Fruit fly (Drosophila melanogaster) whole organism, pupa: ENCODE data around the gene CG7120.

ENCODE experiments used
- CG10348 ChIP-seq: fragments of 200-800 bp; sonication (Bioruptor generic); IDR thresholded peaks from 2 replicates; pipeline ENCODE4 v1.3.6; 2022; ENCODE audit warnings: missing biosample characterization, missing genetic modification characterization
- CG12605 ChIP-seq: fragments of 200-800 bp; sonication (Bioruptor generic); IDR thresholded peaks from 2 replicates; pipeline ENCODE4 v1.3.6; 2022; ENCODE audit warnings: missing biosample characterization, missing genetic modification characterization
- CG13204 ChIP-seq: fragments of 200-800 bp; sonication (Bioruptor generic); optimal IDR thresholded peaks from 2 replicates; lab custom pipeline; 2018; ENCODE audit warnings: missing biosample characterization, mild to moderate bottlenecking, missing genetic modification characterization, moderate library complexity
- CG14655 ChIP-seq: fragments of 200-800 bp; sonication (Bioruptor generic); optimal IDR thresholded peaks from 3 replicates; lab custom pipeline; 2017; ENCODE audit warnings: mild to moderate bottlenecking, missing biosample characterization, missing genetic modification reagents, missing genetic modification characterization
- CG15710 ChIP-seq: fragments of 200-800 bp; sonication (Bioruptor generic); optimal IDR thresholded peaks from 2 replicates; lab custom pipeline; 2018; ENCODE audit warnings: missing biosample characterization, mild to moderate bottlenecking, missing genetic modification characterization, moderate library complexity
- CG17806 ChIP-seq: fragments of 200-800 bp; sonication (Bioruptor generic); optimal IDR thresholded peaks from 2 replicates; lab custom pipeline; 2018; ENCODE audit warnings: missing biosample characterization, mild to moderate bottlenecking, missing genetic modification characterization, moderate library complexity
- CG32121 ChIP-seq: fragments of 200-800 bp; sonication (Bioruptor generic); IDR thresholded peaks from 2 replicates; pipeline ENCODE4 v1.3.6; 2022; ENCODE audit warnings: missing biosample characterization, missing genetic modification characterization
- CG34367 ChIP-seq: fragments of 200-800 bp; sonication (Bioruptor generic); optimal IDR thresholded peaks from 2 replicates; lab custom pipeline; 2018; ENCODE audit warnings: missing biosample characterization, mild to moderate bottlenecking, missing genetic modification characterization
- CG4496 ChIP-seq: fragments of 200-800 bp; sonication (Bioruptor generic); IDR thresholded peaks from 3 replicates; pipeline ENCODE4 v1.3.6; 2022; ENCODE audit warnings: missing biosample characterization, missing genetic modification characterization
- CG8159 ChIP-seq: fragments of 200-800 bp; sonication (Bioruptor generic); optimal IDR thresholded peaks from 3 replicates; lab custom pipeline; 2018; ENCODE audit warnings: missing biosample characterization, mild to moderate bottlenecking, missing genetic modification characterization, moderate library complexity
- CG8301 ChIP-seq: fragments of 200-800 bp; sonication (Bioruptor generic); optimal IDR thresholded peaks from 2 replicates; lab custom pipeline; 2018; ENCODE audit warnings: missing biosample characterization, mild to moderate bottlenecking, missing genetic modification characterization
- CG9948 ChIP-seq: fragments of 200-800 bp; sonication (Bioruptor generic); optimal IDR thresholded peaks from 2 replicates; lab custom pipeline; 2018; ENCODE audit warnings: missing biosample characterization, mild to moderate bottlenecking, missing genetic modification characterization, moderate library complexity
- D1 ChIP-seq: fragments of 200-800 bp; sonication (Bioruptor generic); optimal IDR thresholded peaks from 2 replicates; lab custom pipeline; 2018; ENCODE audit warnings: missing biosample characterization, mild to moderate bottlenecking, missing genetic modification characterization, moderate library complexity
- EcR ChIP-seq: fragments of 200-800 bp; sonication (Bioruptor generic); optimal IDR thresholded peaks from 3 replicates; lab custom pipeline; 2019; ENCODE audit warnings: missing biosample characterization, missing genetic modification characterization, mild to moderate bottlenecking, moderate library complexity, missing genetic modification reagents
- Ets98B ChIP-seq: fragments of 200-800 bp; sonication (Bioruptor generic); IDR thresholded peaks from 2 replicates; pipeline ENCODE4 v1.3.6; 2022; ENCODE audit warnings: missing biosample characterization, missing genetic modification characterization
- Pif1A ChIP-seq: fragments of 200-800 bp; sonication (Bioruptor generic); optimal IDR thresholded peaks from 3 replicates; lab custom pipeline; 2016; ENCODE audit warnings: missing biosample characterization, missing genetic modification characterization
- Pif1B ChIP-seq: fragments of 200-800 bp; sonication (Bioruptor generic); optimal IDR thresholded peaks from 3 replicates; lab custom pipeline; 2016; ENCODE audit warnings: missing biosample characterization, missing genetic modification characterization
- Snoo ChIP-seq: fragments of 200-800 bp; sonication (Bioruptor generic); optimal IDR thresholded peaks from 3 replicates; lab custom pipeline; 2017; ENCODE audit warnings: missing biosample characterization, mild to moderate bottlenecking, missing genetic modification characterization, inconsistent platforms
- fd96Ca ChIP-seq: fragments of 200-800 bp; sonication (Bioruptor generic); IDR thresholded peaks from 3 replicates; pipeline ENCODE4 v1.3.6; 2022; ENCODE audit warnings: missing biosample characterization, missing genetic modification characterization
- gl ChIP-seq: fragments of 200-800 bp; sonication (Bioruptor generic); optimal IDR thresholded peaks from 2 replicates; lab custom pipeline; 2018; ENCODE audit warnings: missing biosample characterization, mild to moderate bottlenecking, missing genetic modification characterization
- rn ChIP-seq: fragments of 200-800 bp; sonication (Bioruptor generic); IDR thresholded peaks from 2 replicates; pipeline ENCODE4 v1.3.6; 2022; ENCODE audit warnings: missing biosample characterization, missing genetic modification characterization

The CG7120 gene

dm6 chr3L:8385055-8385454 is 10.7 kb upstream of the CG7120 start:
- TF ChIP-seq CG8301 (tag; lab: Kevin White, UChicago): peak; percentile 91
- TF ChIP-seq CG12605: peak; percentile 63; the same call in 1 of the 2 replicates
- TF ChIP-seq fd96Ca (GFP tag; lab: Robert Waterston, UW): peak; percentile 79
- TF ChIP-seq Pif1A (GFP tag; lab: Kevin White, UChicago): peak; percentile 86
- TF ChIP-seq CG15710: peak; percentile 86
- TF ChIP-seq CG4496 (GFP tag; lab: Robert Waterston, UW): peak; percentile 41; the same call in 2 of the 3 replicates
- peak; percentile 86 for TF ChIP-seq CG9948 (tag; lab: Kevin White, UChicago)
- peak; percentile 93 for TF ChIP-seq CG14655 (GFP tag; lab: Kevin White, UChicago)
- peak; percentile 90 for TF ChIP-seq CG8159 (tag; lab: Kevin White, UChicago)
- TF ChIP-seq gl (tag; lab: Kevin White, UChicago): peak; percentile 44
- no peak for TF ChIP-seq rn (GFP tag; lab: Robert Waterston, UW)
- TF ChIP-seq CG32121 (GFP tag; lab: Robert Waterston, UW): peak; percentile 13; the same call in 1 of the 2 replicates
- peak; percentile 85 for TF ChIP-seq Pif1B (GFP tag; lab: Kevin White, UChicago)
- peak; percentile 79 for TF ChIP-seq CG17806 (tag; lab: Kevin White, UChicago)
- peak; percentile 81 for TF ChIP-seq CG34367 (tag; lab: Kevin White, UChicago)
- peak; percentile 54 for TF ChIP-seq CG13204
- TF ChIP-seq Ets98B: peak; percentile 64
- TF ChIP-seq CG10348 (GFP tag; lab: Robert Waterston, UW): no peak
- TF ChIP-seq D1 (tag; lab: Kevin White, UChicago): peak; percentile 69
- TF ChIP-seq EcR (GFP tag; lab: Kevin White, UChicago): no peak
- peak; percentile 67 for TF ChIP-seq Snoo (tag; lab: Kevin White, UChicago)

dm6 chr3L:8391240-8391639 is 4.6 kb upstream of the CG7120 start, which contains the start of gene Jon66Ci:
TSS of gene Jon66Ci (plus strand) at chr3L:8391540.
- no peak for TF ChIP-seq CG34367 (tag; lab: Kevin White, UChicago)
- TF ChIP-seq rn (GFP tag; lab: Robert Waterston, UW): no peak
- no peak for TF ChIP-seq Pif1A (GFP tag; lab: Kevin White, UChicago)
- no peak for TF ChIP-seq fd96Ca (GFP tag; lab: Robert Waterston, UW)
- no peak for TF ChIP-seq CG9948 (tag; lab: Kevin White, UChicago)
- no peak for TF ChIP-seq EcR (GFP tag; lab: Kevin White, UChicago)
- no peak for TF ChIP-seq Ets98B
- TF ChIP-seq CG10348 (GFP tag; lab: Robert Waterston, UW): no peak
- no peak for TF ChIP-seq Snoo (tag; lab: Kevin White, UChicago)

dm6 chr3L:8393549-8393948 is 2.3 kb upstream of the CG7120 start, which contains the start of gene Jon66Cii:
TSS of gene Jon66Cii (minus strand) at chr3L:8393649.
- TF ChIP-seq EcR (GFP tag; lab: Kevin White, UChicago): no peak
- no peak for TF ChIP-seq CG34367 (tag; lab: Kevin White, UChicago)
- TF ChIP-seq CG14655 (GFP tag; lab: Kevin White, UChicago): no peak
- no peak for TF ChIP-seq CG8301 (tag; lab: Kevin White, UChicago)
- TF ChIP-seq CG32121 (GFP tag; lab: Robert Waterston, UW): no peak
- TF ChIP-seq Pif1B (GFP tag; lab: Kevin White, UChicago): no peak
- no peak for TF ChIP-seq Ets98B
- no peak for TF ChIP-seq Pif1A (GFP tag; lab: Kevin White, UChicago)
- TF ChIP-seq rn (GFP tag; lab: Robert Waterston, UW): no peak
- no peak for TF ChIP-seq CG4496 (GFP tag; lab: Robert Waterston, UW)
- no peak for TF ChIP-seq CG13204
- TF ChIP-seq CG9948 (tag; lab: Kevin White, UChicago): no peak
- TF ChIP-seq, all 21 proteins: peak for 0

DNA sequence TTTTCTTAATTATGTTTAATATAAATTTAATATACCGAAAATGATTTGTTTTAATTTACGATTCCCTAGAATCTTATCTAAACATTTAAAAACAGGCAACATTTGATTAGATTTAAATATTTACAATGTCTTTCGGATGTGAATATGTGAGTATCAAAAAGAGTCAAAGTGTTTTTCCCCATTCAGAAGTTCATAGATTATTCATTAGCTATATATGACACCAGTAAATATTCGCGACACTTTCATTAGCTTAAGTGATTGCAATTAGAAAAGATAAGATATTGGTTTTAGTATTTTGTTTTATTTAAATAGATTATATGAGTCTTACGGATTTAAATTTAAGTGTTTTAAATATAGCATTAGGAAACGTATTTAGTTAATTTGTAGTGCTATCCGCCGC is 1.7 kb upstream of the CG7120 start:
- no peak for TF ChIP-seq Ets98B
- no peak for TF ChIP-seq CG10348 (GFP tag; lab: Robert Waterston, UW)
- TF ChIP-seq rn (GFP tag; lab: Robert Waterston, UW): no peak
- TF ChIP-seq CG13204: no peak
- no peak for TF ChIP-seq fd96Ca (GFP tag; lab: Robert Waterston, UW)
- TF ChIP-seq CG14655 (GFP tag; lab: Kevin White, UChicago): no peak
- no peak for TF ChIP-seq Pif1B (GFP tag; lab: Kevin White, UChicago)
- TF ChIP-seq CG4496 (GFP tag; lab: Robert Waterston, UW): no peak
- TF ChIP-seq gl (tag; lab: Kevin White, UChicago): no peak
- no peak for TF ChIP-seq CG34367 (tag; lab: Kevin White, UChicago)
- no peak for TF ChIP-seq Pif1A (GFP tag; lab: Kevin White, UChicago)
- TF ChIP-seq CG8159 (tag; lab: Kevin White, UChicago): no peak
- TF ChIP-seq CG17806 (tag; lab: Kevin White, UChicago): no peak
- TF ChIP-seq Snoo (tag; lab: Kevin White, UChicago): no peak
- no peak for TF ChIP-seq CG8301 (tag; lab: Kevin White, UChicago)
- no peak for TF ChIP-seq CG32121 (GFP tag; lab: Robert Waterston, UW)

- TF ChIP-seq CG4496 (GFP tag; lab: Robert Waterston, UW): no peak
- TF ChIP-seq CG8159 (tag; lab: Kevin White, UChicago): no peak
- no peak for TF ChIP-seq CG10348 (GFP tag; lab: Robert Waterston, UW)
- TF ChIP-seq CG14655 (GFP tag; lab: Kevin White, UChicago): no peak
- TF ChIP-seq D1 (tag; lab: Kevin White, UChicago): peak; percentile 79
- no peak for TF ChIP-seq Pif1A (GFP tag; lab: Kevin White, UChicago)
- peak; percentile 27; the same call in 1 of the 2 replicates for TF ChIP-seq Ets98B
- TF ChIP-seq CG12605: no peak
- TF ChIP-seq CG17806 (tag; lab: Kevin White, UChicago): no peak
- no peak; the same call in 2 of the 3 replicates for TF ChIP-seq fd96Ca (GFP tag; lab: Robert Waterston, UW)
- 0 out of 2 replicates have a peak, but pooled peaks have one; percentile 15 for TF ChIP-seq CG32121 (GFP tag; lab: Robert Waterston, UW)
- TF ChIP-seq CG8301 (tag; lab: Kevin White, UChicago): no peak
- TF ChIP-seq CG13204: no peak
These were observed 856 bp upstream of the CG7120 start for dm6 chr3L:8394944-8395343.
